Worm (Caenorhabditis elegans) whole organism, L2 larva: Measurements from ENCODE around the gene F28A12.10.

ENCODE experiments used
- aly-2 ChIP-seq: fragments of 150-350 bp; optimal IDR thresholded peaks from 2 replicates; lab custom pipeline; 2014; ENCODE audit warnings: missing biosample characterization, missing genetic modification characterization
- blmp-1 ChIP-seq: sonication (generic microtip); optimal IDR thresholded peaks from 2 replicates; lab custom pipeline; 2017; ENCODE audit warnings: missing genetic modification characterization, mild to moderate bottlenecking, missing compliant biosample characterization, antibody characterized with exemption, moderate library complexity; ENCODE audit not compliant: insufficient read depth
- lin-13 ChIP-seq: fragments of 150-350 bp; optimal IDR thresholded peaks from 2 replicates; lab custom pipeline; 2014; ENCODE audit warnings: missing biosample characterization, missing genetic modification reagents, missing genetic modification characterization
- mab-5 ChIP-seq: fragments of 150-350 bp; optimal IDR thresholded peaks from 2 replicates; lab custom pipeline; 2014; ENCODE audit warnings: missing biosample characterization, missing genetic modification characterization
- nhr-11 ChIP-seq: fragments of 150-350 bp; optimal IDR thresholded peaks from 2 replicates; lab custom pipeline; 2014; ENCODE audit warnings: missing biosample characterization, missing genetic modification characterization
- nhr-21 ChIP-seq: fragments of 150-350 bp; optimal IDR thresholded peaks from 2 replicates; lab custom pipeline; 2014; ENCODE audit warnings: missing biosample characterization, missing genetic modification characterization
- nhr-237 ChIP-seq: fragments of 150-350 bp; optimal IDR thresholded peaks from 2 replicates; lab custom pipeline; 2014; ENCODE audit warnings: missing biosample characterization, missing genetic modification characterization
- skn-1 ChIP-seq: sonication (generic microtip); optimal IDR thresholded peaks from 2 replicates; lab custom pipeline; 2017; ENCODE audit warnings: missing biosample characterization, missing genetic modification characterization
- unc-39 ChIP-seq: fragments of 150-350 bp; optimal IDR thresholded peaks from 2 replicates; lab custom pipeline; 2014; ENCODE audit warnings: missing biosample characterization, missing genetic modification characterization
- unc-62 ChIP-seq: fragments of 150-350 bp; optimal IDR thresholded peaks from 2 replicates; lab custom pipeline; 2014; ENCODE audit warnings: missing biosample characterization, missing genetic modification reagents, missing genetic modification characterization
- ztf-1 ChIP-seq: fragments of 200-800 bp; sonication (Bioruptor generic); conservative IDR thresholded peaks from 2 replicates; pipeline ENCODE4 v1.3.6; 2022; ENCODE audit warnings: missing genetic modification characterization, missing compliant biosample characterization

ce11 chrV:8641266-8641665 is 3.7 kb upstream of the F28A12.10 start, which contains the start of gene F28A12.3:
- no peak for TF ChIP-seq nhr-237 (tag; lab: Kevin White, UChicago)
- no peak for TF ChIP-seq unc-39 (tag; lab: Kevin White, UChicago)
- TF ChIP-seq nhr-11 (tag; lab: Kevin White, UChicago): no peak
- TF ChIP-seq unc-62 (GFP tag; lab: Kevin White, UChicago): no peak
- TF ChIP-seq aly-2 (tag; lab: Kevin White, UChicago): no peak
- TF ChIP-seq mab-5 (tag; lab: Kevin White, UChicago): no peak
- TF ChIP-seq ztf-1: no peak
- TF ChIP-seq skn-1 (tag; lab: Kevin White, UChicago): no peak
- TF ChIP-seq nhr-21 (tag; lab: Kevin White, UChicago): no peak
- TF ChIP-seq lin-13 (GFP tag; lab: Kevin White, UChicago): no peak
- TF ChIP-seq blmp-1 (tag; lab: Kevin White, UChicago): no peak
